Worm (Caenorhabditis elegans): ENCODE data around the gene T05G5.4.

DNA sequence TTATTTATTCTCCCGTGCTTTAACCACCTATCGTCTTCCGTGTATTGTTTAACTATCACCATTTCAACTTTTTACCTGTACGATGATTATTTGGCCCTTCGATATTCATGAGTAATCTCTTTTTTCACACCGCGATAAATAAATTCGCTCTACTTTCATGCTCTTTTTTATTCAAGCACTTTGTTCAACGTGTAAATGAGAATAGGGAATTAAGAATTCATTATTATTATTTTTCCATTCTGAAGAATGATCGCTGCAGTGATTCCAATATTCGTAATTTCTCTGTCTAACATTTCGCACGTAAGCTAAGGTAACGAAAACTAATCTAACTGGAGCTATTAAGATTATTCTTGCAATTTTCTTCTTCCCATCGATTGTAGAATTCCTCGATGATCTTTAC lies at the start of gene T05G5.4:
- no peak for TF ChIP-seq pax-1 (tag; optimal IDR thresholded peaks at IDR 0.05)
- TF ChIP-seq ceh-14 (tag; optimal IDR thresholded peaks at IDR 0.05), result no peak
- no peak for TF ChIP-seq nhr-11 (tag; optimal IDR thresholded peaks at IDR 0.05)
- TF ChIP-seq ztf-16 (tag; optimal IDR thresholded peaks at IDR 0.05), result no peak
- TF ChIP-seq F13H6.1 (tag; optimal IDR thresholded peaks at IDR 0.05), result no peak
- TF ChIP-seq pag-3 (tag; optimal IDR thresholded peaks at IDR 0.05; ENCODE audit: borderline replicate concordance), result no peak
- TF ChIP-seq fax-1 (tag; optimal IDR thresholded peaks at IDR 0.05), result no peak
- no peak for TF ChIP-seq sox-4 (tag; optimal IDR thresholded peaks at IDR 0.05)
- TF ChIP-seq che-1 (tag; optimal IDR thresholded peaks at IDR 0.05), result no peak
- no peak for TF ChIP-seq elt-4 (tag; optimal IDR thresholded peaks at IDR 0.05)
